Worm (Caenorhabditis elegans) whole organism, L1 larva: Measurements from ENCODE around the gene D1022.5.

Experiments
- alr-1 ChIP-seq: fragments of 200-800 bp; sonication (Bioruptor generic); optimal IDR thresholded peaks from 2 replicates; lab custom pipeline; 2018; ENCODE audit warnings: borderline replicate concordance, mild to moderate bottlenecking, missing genetic modification characterization, missing compliant biosample characterization
- ceh-63 ChIP-seq: fragments of 200-800 bp; sonication (Bioruptor generic); optimal IDR thresholded peaks from 2 replicates; lab custom pipeline; 2018; ENCODE audit warnings: mild to moderate bottlenecking, missing genetic modification characterization, missing compliant biosample characterization
- elt-2 ChIP-seq: sonication (generic microtip); optimal IDR thresholded peaks from 2 replicates; lab custom pipeline; 2016; ENCODE audit warnings: missing genetic modification characterization, mild to moderate bottlenecking, inconsistent platforms, missing compliant biosample characterization, missing genetic modification reagents
- elt-3 ChIP-seq, 6 experiments: fragments of 150-350 bp in 1 of 6; sonication (generic microtip); optimal IDR thresholded peaks; 2 replicates each; lab custom pipeline; 2017 to 2018; ENCODE audit warnings: missing biosample characterization in 6 of 6, missing genetic modification characterization in 6 of 6, inconsistent platforms in 1 of 6
- fkh-10 ChIP-seq: sonication (generic microtip); optimal IDR thresholded peaks from 2 replicates; lab custom pipeline; 2017; ENCODE audit warnings: missing biosample characterization, missing genetic modification reagents, missing genetic modification characterization
- nhr-20 ChIP-seq: sonication (generic microtip); optimal IDR thresholded peaks from 2 replicates; lab custom pipeline; 2016; ENCODE audit warnings: mild to moderate bottlenecking, missing genetic modification characterization, missing compliant biosample characterization
- pqm-1 ChIP-seq: sonication (generic microtip); optimal IDR thresholded peaks from 3 replicates; lab custom pipeline; 2017; ENCODE audit warnings: missing biosample characterization, missing genetic modification characterization
- snpc-4 ChIP-seq: fragments of 150-350 bp; optimal IDR thresholded peaks from 2 replicates; lab custom pipeline; 2014; ENCODE audit warnings: missing biosample characterization, missing genetic modification characterization
- sup-37 ChIP-seq: fragments of 200-800 bp; sonication (Bioruptor generic); optimal IDR thresholded peaks from 2 replicates; lab custom pipeline; 2018; ENCODE audit warnings: mild to moderate bottlenecking, missing genetic modification characterization, missing compliant biosample characterization
- unc-62 ChIP-seq: fragments of 150-350 bp; optimal IDR thresholded peaks from 2 replicates; lab custom pipeline; 2014; ENCODE audit warnings: missing biosample characterization, missing genetic modification reagents, missing genetic modification characterization

DNA sequence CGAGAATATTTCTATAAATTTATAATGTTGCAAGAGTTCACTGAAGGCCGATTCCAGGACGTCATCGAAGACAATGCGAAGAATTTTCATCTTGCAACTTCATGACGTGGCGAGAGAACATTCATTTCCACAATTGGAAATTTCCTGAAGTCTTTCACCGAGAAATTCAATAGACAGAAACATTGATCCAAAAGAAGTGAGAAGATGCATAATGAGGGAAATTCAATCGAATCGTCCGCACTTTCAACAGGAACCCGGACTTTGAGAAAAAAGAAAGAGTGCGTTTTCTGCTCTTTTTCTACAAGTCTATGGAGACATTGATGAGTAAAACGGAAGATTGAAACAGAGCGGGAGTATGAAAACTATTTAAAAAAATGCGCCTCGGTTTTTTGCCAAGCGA is 10.7 kb upstream of the D1022.5 start:
- TF ChIP-seq elt-2 (no peak), fkh-10 (GFP tag; lab: Kevin White, UChicago) (peak; percentile 96), alr-1 (no peak), snpc-4 (tag; lab: Kevin White, UChicago) (no peak), sup-37 (GFP tag; lab: Kevin White, UChicago) (no peak), unc-62 (GFP tag; lab: Kevin White, UChicago) (no peak), nhr-20 (tag; lab: Kevin White, UChicago) (no peak), ceh-63 (GFP tag; lab: Kevin White, UChicago) (no peak), elt-3 (tag; optimal IDR thresholded peaks at IDR 0.05; lab: Kevin White, UChicago) (no peak), pqm-1 (tag; lab: Kevin White, UChicago) (no peak)
